Worm (Caenorhabditis elegans) whole organism, L4 larva: ENCODE results near the gene W02B12.12.

ENCODE experiments used
- D1046.2 ChIP-seq: fragments of 200-800 bp; sonication (Bioruptor generic); IDR thresholded peaks from 2 replicates; pipeline ENCODE4 v1.3.6; 2022; ENCODE audit warnings: missing genetic modification characterization, missing compliant biosample characterization
- F37D6.2 ChIP-seq: sonication (generic microtip); optimal IDR thresholded peaks from 2 replicates; lab custom pipeline; 2016; ENCODE audit warnings: mild to moderate bottlenecking, missing genetic modification characterization, missing compliant biosample characterization
- F44E2.7 ChIP-seq: fragments of 200-800 bp; sonication (Bioruptor generic); IDR thresholded peaks from 2 replicates; pipeline ENCODE4 v2.1.2; 2022; ENCODE audit warnings: missing genetic modification characterization, missing compliant biosample characterization
- T20F7.1 ChIP-seq: fragments of 200-800 bp; sonication (Bioruptor generic); optimal IDR thresholded peaks from 2 replicates; lab custom pipeline; 2018; ENCODE audit warnings: mild to moderate bottlenecking, missing genetic modification characterization, missing compliant biosample characterization
- Y5F2A.4 ChIP-seq: fragments of 200-800 bp; sonication (Bioruptor generic); optimal IDR thresholded peaks from 2 replicates; lab custom pipeline; 2018; ENCODE audit warnings: mild to moderate bottlenecking, missing genetic modification characterization, missing compliant biosample characterization
- ZK337.2 ChIP-seq: fragments of 200-800 bp; sonication (Bioruptor generic); IDR thresholded peaks from 2 replicates; pipeline ENCODE4 v1.3.6; 2022; ENCODE audit warnings: missing genetic modification reagents, missing genetic modification characterization, missing compliant biosample characterization
- ceh-20 ChIP-seq: fragments of 200-800 bp; sonication (Bioruptor generic); IDR thresholded peaks from 2 replicates; pipeline ENCODE4 v1.3.6; 2022; ENCODE audit warnings: missing genetic modification reagents, missing genetic modification characterization, missing compliant biosample characterization
- ceh-44 ChIP-seq: fragments of 200-800 bp; sonication (Bioruptor generic); IDR thresholded peaks from 2 replicates; pipeline ENCODE4 v1.3.6; 2022; ENCODE audit warnings: missing genetic modification reagents, missing genetic modification characterization, missing compliant biosample characterization
- ceh-62 ChIP-seq: sonication (generic microtip); optimal IDR thresholded peaks from 2 replicates; lab custom pipeline; 2017; ENCODE audit warnings: missing biosample characterization, missing genetic modification characterization
- ceh-82 ChIP-seq: sonication (generic microtip); optimal IDR thresholded peaks from 2 replicates; lab custom pipeline; 2017; ENCODE audit warnings: missing biosample characterization, missing genetic modification characterization
- cey-2 ChIP-seq: sonication (generic microtip); optimal IDR thresholded peaks from 3 replicates; lab custom pipeline; 2017; ENCODE audit warnings: missing genetic modification characterization, mild to moderate bottlenecking, missing compliant biosample characterization, antibody characterized with exemption, borderline replicate concordance; ENCODE audit not compliant: insufficient read depth
- daf-12 ChIP-seq: fragments of 150-350 bp; optimal IDR thresholded peaks from 2 replicates; lab custom pipeline; 2014; ENCODE audit warnings: missing biosample characterization, missing genetic modification reagents, missing genetic modification characterization
- daf-16 ChIP-seq, 3 experiments: sonication (generic microtip); optimal IDR thresholded peaks; 2 replicates each; lab custom pipeline; 2016 to 2017; ENCODE audit warnings: missing genetic modification characterization in 3 of 3, missing genetic modification reagents in 3 of 3, mild to moderate bottlenecking in 2 of 3, missing compliant biosample characterization in 2 of 3, missing biosample characterization in 1 of 3, moderate library complexity in 1 of 3
- daf-19 ChIP-seq: fragments of 200-800 bp; sonication (Bioruptor generic); conservative IDR thresholded peaks from 2 replicates; pipeline ENCODE4 v1.3.6; 2022; ENCODE audit warnings: missing genetic modification characterization, missing compliant biosample characterization
- daf-8 ChIP-seq: fragments of 200-800 bp; sonication (Bioruptor generic); IDR thresholded peaks from 2 replicates; pipeline ENCODE4 v1.3.6; 2022; ENCODE audit warnings: missing genetic modification characterization, missing compliant biosample characterization
- dmd-6 ChIP-seq: fragments of 200-800 bp; sonication (Bioruptor generic); IDR thresholded peaks from 2 replicates; pipeline ENCODE4 v1.3.6; 2022; ENCODE audit warnings: missing genetic modification reagents, missing genetic modification characterization, missing compliant biosample characterization
- dmd-8 ChIP-seq: fragments of 200-800 bp; sonication (Bioruptor generic); IDR thresholded peaks from 2 replicates; pipeline ENCODE4 v1.3.6; 2022; ENCODE audit warnings: missing genetic modification characterization, missing compliant biosample characterization
- dmd-9 ChIP-seq: fragments of 200-800 bp; sonication (Bioruptor generic); IDR thresholded peaks from 2 replicates; pipeline ENCODE4 v1.3.6; 2022; ENCODE audit warnings: missing genetic modification reagents, missing genetic modification characterization, missing compliant biosample characterization
- duxl-1 ChIP-seq: sonication (generic microtip); optimal IDR thresholded peaks from 2 replicates; lab custom pipeline; 2016; ENCODE audit warnings: mild to moderate bottlenecking, missing genetic modification characterization, moderate library complexity, missing compliant biosample characterization; ENCODE audit not compliant: poor library complexity
- dve-1 ChIP-seq: sonication (generic microtip); optimal IDR thresholded peaks from 2 replicates; lab custom pipeline; 2017; ENCODE audit warnings: antibody characterized with exemption, mild to moderate bottlenecking, missing genetic modification characterization, missing compliant biosample characterization; ENCODE audit not compliant: insufficient read depth
- egl-27 ChIP-seq: sonication (generic microtip); optimal IDR thresholded peaks from 3 replicates; lab custom pipeline; 2017; ENCODE audit warnings: missing biosample characterization, missing genetic modification reagents, missing genetic modification characterization
- egl-43 ChIP-seq: fragments of 200-800 bp; sonication (Bioruptor generic); IDR thresholded peaks from 2 replicates; pipeline ENCODE4 v1.3.6; 2022; ENCODE audit warnings: missing genetic modification reagents, missing genetic modification characterization, missing compliant biosample characterization
- gei-8 ChIP-seq: fragments of 200-800 bp; sonication (Bioruptor generic); optimal IDR thresholded peaks from 2 replicates; lab custom pipeline; 2018; ENCODE audit warnings: mild to moderate bottlenecking, missing genetic modification characterization, missing compliant biosample characterization
- hlh-30 ChIP-seq: sonication (generic microtip); optimal IDR thresholded peaks from 2 replicates; lab custom pipeline; 2017; ENCODE audit warnings: antibody characterized with exemption, mild to moderate bottlenecking, missing genetic modification characterization, missing compliant biosample characterization; ENCODE audit not compliant: insufficient read depth
- hmg-1.1 ChIP-seq: fragments of 200-800 bp; sonication (Bioruptor generic); IDR thresholded peaks from 2 replicates; pipeline ENCODE4 v1.3.6; 2022; ENCODE audit warnings: missing genetic modification reagents, missing genetic modification characterization, missing compliant biosample characterization
- lim-7 ChIP-seq: fragments of 200-800 bp; sonication (Bioruptor generic); IDR thresholded peaks from 2 replicates; pipeline ENCODE4 v1.3.6; 2022; ENCODE audit warnings: missing genetic modification characterization, missing compliant biosample characterization
- lin-13 ChIP-seq: fragments of 150-350 bp; optimal IDR thresholded peaks from 2 replicates; lab custom pipeline; 2014; ENCODE audit warnings: missing biosample characterization, missing genetic modification reagents, missing genetic modification characterization
- lin-15B ChIP-seq: fragments of 150-350 bp; sonication (generic microtip); optimal IDR thresholded peaks from 3 replicates; lab custom pipeline; 2014; ENCODE audit warnings: missing biosample characterization, missing genetic modification characterization
- lin-38 ChIP-seq: fragments of 200-800 bp; sonication (Bioruptor generic); IDR thresholded peaks from 2 replicates; pipeline ENCODE4 v1.3.6; 2022; ENCODE audit warnings: missing genetic modification reagents, missing genetic modification characterization, missing compliant biosample characterization
- madf-9 ChIP-seq: fragments of 200-800 bp; sonication (Bioruptor generic); conservative IDR thresholded peaks from 2 replicates; pipeline ENCODE4 v1.3.6; 2022; ENCODE audit warnings: missing genetic modification reagents, missing genetic modification characterization, missing compliant biosample characterization
- mdl-1 ChIP-seq, 2 experiments: fragments of 150-350 bp in 1 of 2; sonication (generic microtip) in 1 of 2; optimal IDR thresholded peaks; 2 replicates each; lab custom pipeline; 2014 to 2017; ENCODE audit warnings: missing biosample characterization in 2 of 2, missing genetic modification characterization in 2 of 2
- mxl-3 ChIP-seq: fragments of 200-800 bp; sonication (Bioruptor generic); optimal IDR thresholded peaks from 2 replicates; lab custom pipeline; 2018; ENCODE audit warnings: mild to moderate bottlenecking, missing genetic modification characterization, missing compliant biosample characterization
- nhr-237 ChIP-seq: sonication (generic microtip); optimal IDR thresholded peaks from 2 replicates; lab custom pipeline; 2017; ENCODE audit warnings: missing biosample characterization, missing genetic modification characterization
- nhr-25 ChIP-seq: sonication (generic microtip); optimal IDR thresholded peaks from 2 replicates; lab custom pipeline; 2017; ENCODE audit warnings: missing genetic modification characterization, mild to moderate bottlenecking, missing compliant biosample characterization, antibody characterized with exemption, moderate library complexity, borderline replicate concordance; ENCODE audit not compliant: insufficient read depth
- nhr-28 ChIP-seq: fragments of 150-350 bp; optimal IDR thresholded peaks from 2 replicates; lab custom pipeline; 2014; ENCODE audit warnings: missing biosample characterization, missing genetic modification characterization
- nhr-41 ChIP-seq: fragments of 200-800 bp; sonication (Bioruptor generic); IDR thresholded peaks from 2 replicates; pipeline ENCODE4 v1.3.6; 2022; ENCODE audit warnings: missing genetic modification reagents, missing genetic modification characterization, missing compliant biosample characterization
- nhr-42 ChIP-seq: fragments of 200-800 bp; sonication (Bioruptor generic); IDR thresholded peaks from 2 replicates; pipeline ENCODE4 v1.3.6; 2022; ENCODE audit warnings: missing genetic modification characterization, missing compliant biosample characterization
- nhr-48 ChIP-seq: sonication (generic microtip); optimal IDR thresholded peaks from 2 replicates; lab custom pipeline; 2016; ENCODE audit warnings: mild to moderate bottlenecking, missing genetic modification characterization, missing compliant biosample characterization
- rbr-2 ChIP-seq: sonication (generic microtip); optimal IDR thresholded peaks from 2 replicates; lab custom pipeline; 2016; ENCODE audit warnings: missing genotype, missing genetic modification characterization, missing compliant biosample characterization
- saeg-2 ChIP-seq: fragments of 200-800 bp; sonication (Bioruptor generic); IDR thresholded peaks from 2 replicates; pipeline ENCODE4 v1.3.6; 2022; ENCODE audit warnings: missing genetic modification reagents, missing genetic modification characterization, missing compliant biosample characterization
- snpc-1.2 ChIP-seq: fragments of 200-800 bp; sonication (Bioruptor generic); IDR thresholded peaks from 2 replicates; pipeline ENCODE4 v1.3.6; 2022; ENCODE audit warnings: missing genetic modification reagents, missing genetic modification characterization, missing compliant biosample characterization
- snpc-4 ChIP-seq: fragments of 150-350 bp; optimal IDR thresholded peaks from 2 replicates; lab custom pipeline; 2014; ENCODE audit warnings: missing biosample characterization, missing genetic modification characterization
- spr-3 ChIP-seq: fragments of 200-800 bp; sonication (Bioruptor generic); optimal IDR thresholded peaks from 2 replicates; lab custom pipeline; 2018; ENCODE audit warnings: mild to moderate bottlenecking, missing genetic modification characterization, missing compliant biosample characterization
- tag-97 ChIP-seq: fragments of 200-800 bp; sonication (Bioruptor generic); IDR thresholded peaks from 2 replicates; pipeline ENCODE4 v1.3.6; 2022; ENCODE audit warnings: missing genetic modification characterization, missing compliant biosample characterization
- unc-130 ChIP-seq: sonication (generic microtip); optimal IDR thresholded peaks from 2 replicates; lab custom pipeline; 2016; ENCODE audit warnings: missing genetic modification reagents, missing genetic modification characterization, missing compliant biosample characterization
- unc-62 ChIP-seq, 3 experiments: fragments of 150-350 bp in 1 of 3; sonication (generic microtip); optimal IDR thresholded peaks in 2 of 3; peaks in 1 of 3; 1 replicate in 1 of 3; 2 replicates in 2 of 3; lab custom pipeline; 2014 to 2017; ENCODE audit warnings: missing biosample characterization in 3 of 3, missing genetic modification characterization in 3 of 3, missing genetic modification reagents in 3 of 3, missing genotype in 1 of 3
- zip-11 ChIP-seq: fragments of 200-800 bp; sonication (Bioruptor generic); IDR thresholded peaks from 2 replicates; pipeline ENCODE4 v1.3.6; 2022; ENCODE audit warnings: missing genetic modification characterization, missing compliant biosample characterization
- zip-2 ChIP-seq: fragments of 150-350 bp; optimal IDR thresholded peaks from 2 replicates; lab custom pipeline; 2014; ENCODE audit warnings: missing biosample characterization, missing genetic modification characterization
- ztf-7 ChIP-seq: fragments of 150-350 bp; optimal IDR thresholded peaks from 2 replicates; lab custom pipeline; 2014; ENCODE audit warnings: missing biosample characterization, missing genetic modification characterization

Gene W02B12.12

ce11 chrII:11484600-11484999, 5.6 kb upstream of the W02B12.12 start (continued):
- TF ChIP-seq duxl-1 (tag; lab: Kevin White, UChicago) (peak; percentile 72), nhr-28 (tag; lab: Kevin White, UChicago) (no peak), snpc-1.2 (peak; percentile 92), dmd-9 (GFP tag; lab: Robert Waterston, UW) (peak; percentile 93), daf-19 (GFP tag; lab: Robert Waterston, UW) (peak; percentile 97), nhr-237 (no peak), daf-16 (GFP tag; optimal IDR thresholded peaks at IDR 0.05; lab: Kevin White, UChicago) (peak; percentile 61 to 91), daf-16 (tag; optimal IDR thresholded peaks at IDR 0.05; lab: Kevin White, UChicago) (peak; percentile 68), mxl-3 (GFP tag; lab: Kevin White, UChicago) (peak; percentile 88), nhr-48 (tag; lab: Kevin White, UChicago) (peak; percentile 76), F37D6.2 (peak; percentile 72), D1046.2 (GFP tag; lab: Robert Waterston, UW) (peak; percentile 95), nhr-25 (tag; lab: Kevin White, UChicago) (peak; percentile 44), ceh-20 (peak; percentile 92), zip-2 (tag; lab: Kevin White, UChicago) (peak; percentile 51), lin-15B (tag; lab: Kevin White, UChicago) (no peak), rbr-2 (peak; percentile 87), nhr-41 (peak; percentile 95), ceh-82 (no peak), egl-43 (GFP tag; lab: Robert Waterston, UW) (peak; percentile 99), dmd-8 (peak; percentile 100), ZK337.2 (GFP tag; lab: Robert Waterston, UW) (peak; percentile 91), snpc-4 (no peak), tag-97 (no peak), gei-8 (GFP tag; lab: Kevin White, UChicago) (peak; percentile 84), dve-1 (peak; percentile 78), T20F7.1 (no peak), dmd-6 (GFP tag; lab: Robert Waterston, UW) (peak; percentile 72), lin-38 (GFP tag; lab: Robert Waterston, UW) (peak; percentile 88), egl-27 (tag; lab: Kevin White, UChicago) (no peak), spr-3 (GFP tag; lab: Kevin White, UChicago) (peak; percentile 87), F44E2.7 (peak; percentile 96), Y5F2A.4 (GFP tag; lab: Kevin White, UChicago) (peak; percentile 95), lim-7 (GFP tag; lab: Robert Waterston, UW) (peak; percentile 100), madf-9 (GFP tag; lab: Robert Waterston, UW) (peak; percentile 94), ceh-44 (GFP tag; lab: Robert Waterston, UW) (peak; percentile 92; the same call in 1 of the 2 replicates), nhr-42 (peak; percentile 84), hlh-30 (tag; lab: Kevin White, UChicago) (no peak), lin-13 (GFP tag; lab: Kevin White, UChicago) (peak; percentile 73), unc-130 (GFP tag; lab: Kevin White, UChicago) (peak; percentile 85), cey-2 (peak; percentile 49), daf-12 (no peak), ztf-7 (tag; lab: Kevin White, UChicago) (no peak), zip-11 (peak; percentile 91), hmg-1.1 (peak; percentile 95), ceh-62 (tag; lab: Kevin White, UChicago) (no peak), saeg-2 (GFP tag; lab: Robert Waterston, UW) (peak; percentile 93), unc-62 (GFP tag; optimal IDR thresholded peaks at IDR 0.05 in 1 of 2; lab: Kevin White, UChicago) (peak in 1 of 2 experiments; percentile 37), unc-62 (tag; optimal IDR thresholded peaks at IDR 0.05; lab: Kevin White, UChicago) (no peak), mdl-1 (tag; optimal IDR thresholded peaks at IDR 0.05; lab: Kevin White, UChicago) (peak; percentile 34 to 86), daf-8 (GFP tag; lab: Robert Waterston, UW) (no peak)
